Fruit fly (Drosophila melanogaster) whole organism, adult: Measurements from ENCODE around the gene Ankrd49.

ENCODE experiments used
- CG7101 ChIP-seq: fragments of 200-800 bp; sonication (Bioruptor generic); optimal IDR thresholded peaks from 2 replicates; lab custom pipeline; 2018; ENCODE audit warnings: missing biosample characterization, mild to moderate bottlenecking, missing genetic modification characterization, moderate library complexity
- ovo ChIP-seq: fragments of 200-800 bp; sonication (Bioruptor generic); optimal IDR thresholded peaks from 2 replicates; lab custom pipeline; 2016; ENCODE audit warnings: missing biosample characterization, missing genetic modification characterization
- toe ChIP-seq: fragments of 200-800 bp; sonication (Bioruptor generic); optimal IDR thresholded peaks from 2 replicates; lab custom pipeline; 2016; ENCODE audit warnings: missing biosample characterization, missing genetic modification characterization

- TF ChIP-seq ovo (GFP tag; lab: Kevin White, UChicago) = no peak
- no peak for TF ChIP-seq CG7101 (tag; lab: Kevin White, UChicago)
- TF ChIP-seq toe (GFP tag; lab: Kevin White, UChicago) = no peak
Observed at dm6 chr2L:15011779-15012178, 4.5 kb upstream of the Ankrd49 start.
